Worm (Caenorhabditis elegans): ENCODE data around the gene srx-12.

- TF ChIP-seq nhr-11 (tag; optimal IDR thresholded peaks at IDR 0.05) (no peak), unc-130 (tag; optimal IDR thresholded peaks at IDR 0.05) (no peak), ztf-11 (tag; optimal IDR thresholded peaks at IDR 0.05) (no peak), nhr-77 (tag; optimal IDR thresholded peaks at IDR 0.05) (no peak)
Observed at ce11 chrIV:1006662-1007061, 39.1 kb upstream of the srx-12 start.
